Worm (Caenorhabditis elegans): ENCODE data around the gene Y6G8.16.
A peak's percentile ranks its signal among the peaks of the same experiment; 100 is the strongest.

Y6G8.16 gene

DNA sequence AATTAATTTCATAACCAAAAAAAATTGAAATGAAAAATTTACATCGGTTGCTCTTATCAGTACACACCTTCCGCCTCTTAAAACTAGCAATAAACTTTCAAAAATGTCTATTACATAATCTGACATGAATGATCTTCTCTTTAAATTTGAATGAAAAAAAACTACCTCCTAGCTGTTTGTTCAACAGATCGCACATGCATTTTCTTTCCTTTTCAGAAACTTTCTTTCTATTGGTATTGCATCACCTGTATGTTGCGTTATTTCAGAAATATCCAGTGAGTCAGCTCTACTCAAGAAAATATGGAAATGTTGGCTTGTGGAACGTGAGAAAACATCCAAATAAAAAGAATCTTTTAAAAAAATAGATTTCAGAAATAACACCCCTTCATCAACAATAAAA, 17.1 kb downstream of the Y6G8.16 start, which contains the start of gene F57G4.1:
F57G4.1 (plus strand) TSS at position 301 of the 400 bp plus-strand sequence.
- TF ChIP-seq gei-17 (GFP tag; optimal IDR thresholded peaks at IDR 0.05) = no peak
- no peak for TF ChIP-seq snpc-1.1 (tag; optimal IDR thresholded peaks at IDR 0.05; ENCODE audit: insufficient read depth)
- TF ChIP-seq bed-2 (GFP tag; IDR thresholded peaks at IDR 0.05) = no peak
- TF ChIP-seq xnd-1 (tag; optimal IDR thresholded peaks at IDR 0.05) = no peak

ce11 chrV:17624906-17625305, 18.8 kb downstream of the Y6G8.16 start, which contains the start of gene F57G4.11:
TSS of gene F57G4.11 (plus strand) at chrV:17625206.
- TF ChIP-seq ZK185.1 (tag; optimal IDR thresholded peaks at IDR 0.05; ENCODE audit: poor library complexity, severe bottlenecking) (no peak), lin-54 (GFP tag; optimal IDR thresholded peaks at IDR 0.05) (no peak), unc-62 (GFP tag; optimal IDR thresholded peaks at IDR 0.05) (no peak), madf-10 (tag; optimal IDR thresholded peaks at IDR 0.05) (no peak)

DNA sequence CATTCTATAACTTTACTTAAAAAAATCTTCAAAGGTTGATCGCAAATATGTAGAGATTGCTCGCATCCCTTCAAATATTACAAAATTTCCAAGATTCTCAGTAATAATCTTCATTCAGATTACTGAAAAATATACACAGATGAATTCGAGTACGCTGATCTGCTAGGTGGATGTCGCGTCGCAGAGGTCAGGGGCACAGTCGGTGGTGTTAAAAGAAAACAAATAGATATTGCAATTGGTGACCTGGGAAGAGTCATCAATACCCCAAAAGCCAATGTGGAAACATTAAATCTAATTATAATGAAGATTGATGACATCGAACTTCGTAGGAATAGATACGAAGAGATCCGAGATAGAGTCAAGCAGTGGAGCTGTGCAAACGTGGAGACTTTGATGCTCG, 22.4 kb downstream of the Y6G8.16 start, which contains the start of gene F57G4.10:
F57G4.10 (plus strand) TSS at position 301 of the 400 bp plus-strand sequence.
- no peak for TF ChIP-seq ztf-26 (tag; optimal IDR thresholded peaks at IDR 0.05)
- TF ChIP-seq B0261.1 (tag; optimal IDR thresholded peaks at IDR 0.05) = no peak
- no peak for TF ChIP-seq T26A5.8 (tag; optimal IDR thresholded peaks at IDR 0.05)
- TF ChIP-seq madf-10 (tag; optimal IDR thresholded peaks at IDR 0.05) = no peak
- TF ChIP-seq sptf-2 (GFP tag; optimal IDR thresholded peaks at IDR 0.05) = no peak
- no peak for TF ChIP-seq somi-1 (GFP tag; optimal IDR thresholded peaks at IDR 0.05)
- TF ChIP-seq rec-8 (tag; optimal IDR thresholded peaks at IDR 0.05) = no peak
- TF ChIP-seq hsf-1 (GFP tag; IDR thresholded peaks at IDR 0.05) = no peak
- no peak for TF ChIP-seq ekl-4 (GFP tag; IDR thresholded peaks at IDR 0.05)
- TF ChIP-seq ceh-91 (GFP tag; IDR thresholded peaks at IDR 0.05) = no peak
- no peak for TF ChIP-seq F57C9.4 (tag; optimal IDR thresholded peaks at IDR 0.05)
- no peak for TF ChIP-seq ets-4 (GFP tag; optimal IDR thresholded peaks at IDR 0.05)

- no peak for TF ChIP-seq F33H1.4 (GFP tag; IDR thresholded peaks at IDR 0.05)
- TF ChIP-seq lin-40 (tag; optimal IDR thresholded peaks at IDR 0.05) = no peak
- TF ChIP-seq ceh-40 (GFP tag; IDR thresholded peaks at IDR 0.05) = no peak
- no peak for TF ChIP-seq ztf-25 (GFP tag; IDR thresholded peaks at IDR 0.05)
Observed at ce11 chrV:17650427-17650826, 44.3 kb downstream of the Y6G8.16 start, which contains the start of gene fbxa-192. TSS of gene fbxa-192 (minus strand) at chrV:17650527.

- TF ChIP-seq sea-2 (GFP tag; IDR thresholded peaks at IDR 0.05) = no peak
- no peak for TF ChIP-seq nfya-2 (GFP tag; IDR thresholded peaks at IDR 0.05)
- 0 out of 2 replicates have a peak, but pooled peaks have one; percentile 25 for TF ChIP-seq hsf-1 (GFP tag; IDR thresholded peaks at IDR 0.05)
- TF ChIP-seq lsl-1 (GFP tag; optimal IDR thresholded peaks at IDR 0.05) = peak; percentile 75
- peak; percentile 64 for TF ChIP-seq madf-6 (GFP tag; IDR thresholded peaks at IDR 0.05)
- no peak for TF ChIP-seq madf-3 (GFP tag; IDR thresholded peaks at IDR 0.05)
- peak; percentile 48; the same call in 1 of the 2 replicates for TF ChIP-seq D2030.7 (GFP tag; IDR thresholded peaks at IDR 0.05)
- no peak for TF ChIP-seq somi-1 (GFP tag; optimal IDR thresholded peaks at IDR 0.05)
- TF ChIP-seq cebp-2 (GFP tag; IDR thresholded peaks at IDR 0.05) = no peak
- peak; percentile 2 for TF ChIP-seq F49E8.2 (tag; optimal IDR thresholded peaks at IDR 0.05; ENCODE audit: insufficient read depth)
Observed at ce11 chrV:17655205-17655604, 49.1 kb downstream of the Y6G8.16 start.

All from whole organism, young adult.